Worm (Caenorhabditis elegans): Measurements from ENCODE around the gene mib-1.
A peak's percentile ranks its signal among the peaks of the same experiment; 100 is the strongest.

The mib-1 gene

ce11 chrIII:11290554-11290953, at the start of gene mib-1, which contains the start of the genes gly-9 and smc-3:
mib-1 (minus strand) TSS chrIII:11290676.
gly-9 (minus strand) TSS chrIII:11290580.
smc-3 (plus strand) TSS chrIII:11290904.
- TF ChIP-seq snpc-3.4 (tag; optimal IDR thresholded peaks at IDR 0.05), result no peak
- no peak for TF ChIP-seq F57C9.4 (tag; optimal IDR thresholded peaks at IDR 0.05)
- peak; percentile 45 for TF ChIP-seq lsl-1 (GFP tag; optimal IDR thresholded peaks at IDR 0.05)
- TF ChIP-seq nfyb-1 (GFP tag; IDR thresholded peaks at IDR 0.05), result no peak
- no peak for TF ChIP-seq Y56A3A.18 (GFP tag; IDR thresholded peaks at IDR 0.05)
- TF ChIP-seq egl-18 (GFP tag; IDR thresholded peaks at IDR 0.05), result no peak
- TF ChIP-seq mcd-1 (GFP tag; IDR thresholded peaks at IDR 0.05), result peak; percentile 67
- no peak for TF ChIP-seq ztf-18 (tag; optimal IDR thresholded peaks at IDR 0.05)
- TF ChIP-seq attf-6 (GFP tag; IDR thresholded peaks at IDR 0.05), result no peak
- no peak for TF ChIP-seq let-607 (tag; optimal IDR thresholded peaks at IDR 0.05)
- no peak for TF ChIP-seq fkh-3 (tag; optimal IDR thresholded peaks at IDR 0.05)
- TF ChIP-seq ceh-40 (GFP tag; IDR thresholded peaks at IDR 0.05), result no peak
- peak; percentile 13 for TF ChIP-seq F52B5.7 (tag; optimal IDR thresholded peaks at IDR 0.05)
- no peak for TF ChIP-seq nhr-80 (tag; optimal IDR thresholded peaks at IDR 0.05)
- TF ChIP-seq ztf-28 (GFP tag; IDR thresholded peaks at IDR 0.05), result peak; percentile 76; the same call in 1 of the 2 replicates
- TF ChIP-seq nfya-1 (tag; optimal IDR thresholded peaks at IDR 0.05; ENCODE audit: borderline replicate concordance, insufficient read depth), result no peak
- no peak for TF ChIP-seq tlf-1 (GFP tag; optimal IDR thresholded peaks at IDR 0.05)
- TF ChIP-seq sdz-38 (tag; optimal IDR thresholded peaks at IDR 0.05), result no peak
- TF ChIP-seq F33H1.4 (GFP tag; IDR thresholded peaks at IDR 0.05), result peak; percentile 60
- 0 out of 2 replicates have a peak, but pooled peaks have one; percentile 16 for TF ChIP-seq ztf-6 (GFP tag; IDR thresholded peaks at IDR 0.05)
- no peak for TF ChIP-seq Y53G8AR.9 (GFP tag; conservative IDR thresholded peaks at IDR 0.05)
- TF ChIP-seq lag-1 (GFP tag; IDR thresholded peaks at IDR 0.05), result no peak
- no peak for TF ChIP-seq hrde-1 (tag; optimal IDR thresholded peaks at IDR 0.05; ENCODE audit: borderline replicate concordance)
- no peak for TF ChIP-seq F23B12.7 (tag; optimal IDR thresholded peaks at IDR 0.05; ENCODE audit: insufficient read depth)
- TF ChIP-seq cebp-2 (GFP tag; IDR thresholded peaks at IDR 0.05), result no peak
- no peak for TF ChIP-seq dpff-1 (tag; optimal IDR thresholded peaks at IDR 0.05)
- TF ChIP-seq xnd-1 (tag; optimal IDR thresholded peaks at IDR 0.05), result peak; percentile 3
- TF ChIP-seq rec-8 (tag; optimal IDR thresholded peaks at IDR 0.05), result peak in 1 of 2 experiments; percentile 37
- TF ChIP-seq B0035.1 (tag; optimal IDR thresholded peaks at IDR 0.05), result no peak
- no peak for TF ChIP-seq F39B2.1 (GFP tag; IDR thresholded peaks at IDR 0.05)
- TF ChIP-seq mel-28 (tag; optimal IDR thresholded peaks at IDR 0.05; ENCODE audit: borderline replicate concordance), result no peak
- peak in 1 of 3 experiments; percentile 17 for TF ChIP-seq lin-35 (GFP tag; optimal IDR thresholded peaks at IDR 0.05)
- no peak for TF ChIP-seq attf-5 (GFP tag; optimal IDR thresholded peaks at IDR 0.05)
- TF ChIP-seq Y95B8A.8 (GFP tag; IDR thresholded peaks at IDR 0.05), result no peak
- no peak for TF ChIP-seq T26A5.8 (tag; optimal IDR thresholded peaks at IDR 0.05)
- no peak for TF ChIP-seq F57A8.1 (GFP tag; optimal IDR thresholded peaks at IDR 0.05)
- no peak for TF ChIP-seq akir-1 (GFP tag; optimal IDR thresholded peaks at IDR 0.05)
- TF ChIP-seq repo-1 (tag; optimal IDR thresholded peaks at IDR 0.05), result no peak
- TF ChIP-seq pha-4 (tag; optimal IDR thresholded peaks at IDR 0.05), result no peak
- no peak for TF ChIP-seq bed-1 (GFP tag; IDR thresholded peaks at IDR 0.05)
- TF ChIP-seq nhr-90 (tag; optimal IDR thresholded peaks at IDR 0.05), result no peak
- TF ChIP-seq snpc-1.3 (tag; optimal IDR thresholded peaks at IDR 0.05; ENCODE audit: insufficient read depth), result no peak
- TF ChIP-seq atf-7 (tag; optimal IDR thresholded peaks at IDR 0.05), result no peak
- no peak for TF ChIP-seq ets-4 (GFP tag; optimal IDR thresholded peaks at IDR 0.05)
- TF ChIP-seq bed-2 (GFP tag; IDR thresholded peaks at IDR 0.05), result peak; percentile 48; the same call in 1 of the 2 replicates
- no peak for TF ChIP-seq hlh-12 (tag; optimal IDR thresholded peaks at IDR 0.05)
- TF ChIP-seq aptf-3 (GFP tag; IDR thresholded peaks at IDR 0.05), result no peak
- TF ChIP-seq B0261.1 (tag; optimal IDR thresholded peaks at IDR 0.05), result no peak
